Worm (Caenorhabditis elegans) whole organism, mixed stage, embryonic: ENCODE results near the gene cts-1.

Experiments
- M03D4.4 ChIP-seq: sonication (generic microtip); optimal IDR thresholded peaks from 2 replicates; lab custom pipeline; 2017; ENCODE audit warnings: mild to moderate bottlenecking, missing genetic modification characterization, missing compliant biosample characterization
- bed-3 ChIP-seq: fragments of 200-800 bp; sonication (Bioruptor generic); optimal IDR thresholded peaks from 3 replicates; lab custom pipeline; 2018; ENCODE audit warnings: mild to moderate bottlenecking, missing genetic modification characterization, moderate library complexity, missing compliant biosample characterization
- blmp-1 ChIP-seq: fragments of 150-350 bp; optimal IDR thresholded peaks from 2 replicates; lab custom pipeline; 2014; ENCODE audit warnings: missing biosample characterization, missing genetic modification characterization
- ceh-39 ChIP-seq: fragments of 150-350 bp; optimal IDR thresholded peaks from 2 replicates; lab custom pipeline; 2014; ENCODE audit warnings: missing biosample characterization, missing genetic modification characterization
- ceh-43 ChIP-seq: fragments of 200-800 bp; sonication (Bioruptor generic); optimal IDR thresholded peaks from 2 replicates; lab custom pipeline; 2018; ENCODE audit warnings: mild to moderate bottlenecking, missing genetic modification characterization, moderate library complexity, missing compliant biosample characterization
- ceh-83 ChIP-seq: fragments of 200-800 bp; sonication (Bioruptor generic); optimal IDR thresholded peaks from 2 replicates; lab custom pipeline; 2018; ENCODE audit warnings: mild to moderate bottlenecking, missing genetic modification characterization, missing compliant biosample characterization
- ces-1 ChIP-seq: fragments of 150-350 bp; optimal IDR thresholded peaks from 2 replicates; lab custom pipeline; 2014; ENCODE audit warnings: missing biosample characterization, missing genetic modification reagents, missing genetic modification characterization
- cnd-1 ChIP-seq: fragments of 200-800 bp; sonication (Bioruptor generic); optimal IDR thresholded peaks from 2 replicates; lab custom pipeline; 2018; ENCODE audit warnings: mild to moderate bottlenecking, missing genetic modification characterization, missing compliant biosample characterization
- drap-1 ChIP-seq: fragments of 200-800 bp; sonication (Bioruptor generic); optimal IDR thresholded peaks from 3 replicates; lab custom pipeline; 2018; ENCODE audit warnings: mild to moderate bottlenecking, missing genetic modification characterization, missing compliant biosample characterization
- elt-1 ChIP-seq: sonication (generic microtip); optimal IDR thresholded peaks from 2 replicates; lab custom pipeline; 2017; ENCODE audit warnings: missing genetic modification characterization, mild to moderate bottlenecking, missing compliant biosample characterization, antibody characterized with exemption, moderate library complexity, borderline replicate concordance; ENCODE audit not compliant: insufficient read depth
- elt-3 ChIP-seq: fragments of 150-350 bp; optimal IDR thresholded peaks from 2 replicates; lab custom pipeline; 2014; ENCODE audit warnings: missing biosample characterization, missing genetic modification characterization
- ham-2 ChIP-seq: fragments of 200-800 bp; sonication (Bioruptor generic); optimal IDR thresholded peaks from 2 replicates; lab custom pipeline; 2018; ENCODE audit warnings: mild to moderate bottlenecking, missing genetic modification characterization, missing compliant biosample characterization
- hlh-1 ChIP-seq: fragments of 150-350 bp; optimal IDR thresholded peaks from 2 replicates; lab custom pipeline; 2014; ENCODE audit warnings: missing biosample characterization, missing genetic modification reagents, missing genetic modification characterization
- lin-13 ChIP-seq: fragments of 150-350 bp; optimal IDR thresholded peaks from 2 replicates; lab custom pipeline; 2014; ENCODE audit warnings: missing biosample characterization, missing genetic modification characterization
- lin-32 ChIP-seq: fragments of 200-800 bp; sonication (Bioruptor generic); optimal IDR thresholded peaks from 2 replicates; lab custom pipeline; 2018; ENCODE audit warnings: mild to moderate bottlenecking, missing genetic modification characterization, missing compliant biosample characterization
- lsy-2 ChIP-seq: fragments of 150-350 bp; optimal IDR thresholded peaks from 2 replicates; lab custom pipeline; 2014; ENCODE audit warnings: missing biosample characterization, missing genetic modification characterization
- mab-5 ChIP-seq: fragments of 150-350 bp; optimal IDR thresholded peaks from 2 replicates; lab custom pipeline; 2014; ENCODE audit warnings: missing biosample characterization, missing genetic modification characterization
- mep-1 ChIP-seq: fragments of 150-350 bp; optimal IDR thresholded peaks from 2 replicates; lab custom pipeline; 2017; ENCODE audit warnings: missing biosample characterization, missing genetic modification reagents, missing genetic modification characterization, inconsistent platforms
- mls-2 ChIP-seq: sonication (generic microtip); optimal IDR thresholded peaks from 2 replicates; lab custom pipeline; 2016; ENCODE audit warnings: mild to moderate bottlenecking, missing genetic modification characterization, moderate library complexity, missing compliant biosample characterization
- nhr-237 ChIP-seq: fragments of 150-350 bp; optimal IDR thresholded peaks from 2 replicates; lab custom pipeline; 2014; ENCODE audit warnings: missing biosample characterization, missing genetic modification characterization
- nhr-28 ChIP-seq: fragments of 150-350 bp; optimal IDR thresholded peaks from 2 replicates; lab custom pipeline; 2014; ENCODE audit warnings: missing biosample characterization, missing genetic modification characterization
- nhr-76 ChIP-seq: sonication (generic microtip); optimal IDR thresholded peaks from 2 replicates; lab custom pipeline; 2017; ENCODE audit warnings: missing biosample characterization, missing genetic modification characterization
- sem-2 ChIP-seq: fragments of 200-800 bp; sonication (Bioruptor generic); optimal IDR thresholded peaks from 2 replicates; lab custom pipeline; 2018; ENCODE audit warnings: mild to moderate bottlenecking, missing genetic modification characterization, missing compliant biosample characterization
- snpc-4 ChIP-seq: fragments of 150-350 bp; optimal IDR thresholded peaks from 2 replicates; lab custom pipeline; 2014; ENCODE audit warnings: missing biosample characterization, missing genetic modification characterization
- tbx-8 ChIP-seq: fragments of 200-800 bp; sonication (Bioruptor generic); optimal IDR thresholded peaks from 2 replicates; lab custom pipeline; 2018; ENCODE audit warnings: mild to moderate bottlenecking, missing genetic modification characterization, moderate library complexity, missing compliant biosample characterization
- unc-120 ChIP-seq: sonication (generic microtip); optimal IDR thresholded peaks from 2 replicates; lab custom pipeline; 2017; ENCODE audit warnings: missing genetic modification characterization, missing compliant biosample characterization; ENCODE audit not compliant: poor library complexity, severe bottlenecking
- unc-39 ChIP-seq: fragments of 150-350 bp; optimal IDR thresholded peaks from 2 replicates; lab custom pipeline; 2014; ENCODE audit warnings: missing biosample characterization, missing genetic modification characterization
- unc-62 ChIP-seq: fragments of 150-350 bp; optimal IDR thresholded peaks from 2 replicates; lab custom pipeline; 2014; ENCODE audit warnings: missing biosample characterization, missing genetic modification reagents, missing genetic modification characterization
- zip-8 ChIP-seq: fragments of 150-350 bp; optimal IDR thresholded peaks from 2 replicates; lab custom pipeline; 2014; ENCODE audit warnings: missing biosample characterization, missing genetic modification characterization

Gene cts-1

DNA sequence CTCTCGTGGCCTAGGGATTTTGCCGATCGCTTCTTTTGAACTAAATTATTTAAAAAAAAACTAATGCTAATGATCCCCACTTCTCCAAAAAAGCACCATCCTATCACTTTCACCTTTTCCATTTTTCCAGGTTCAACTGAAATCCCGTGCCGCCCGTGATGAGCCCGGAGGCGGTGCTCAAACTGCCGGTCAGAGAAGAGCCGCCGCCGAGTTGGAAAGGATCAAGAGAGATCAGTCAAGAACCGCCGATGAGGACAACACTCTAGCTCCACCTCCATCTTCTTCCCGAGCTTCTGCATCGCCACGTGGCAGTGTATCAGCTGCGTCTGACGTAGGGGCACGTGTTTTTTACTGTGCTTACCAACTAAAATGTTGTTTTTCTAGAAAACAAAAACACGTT is 36.9 kb upstream of the cts-1 start:
- TF ChIP-seq lsy-2, result no peak
- TF ChIP-seq sem-2 (GFP tag; lab: Kevin White, UChicago), result no peak
- TF ChIP-seq M03D4.4 (tag; lab: Kevin White, UChicago), result no peak
- no peak for TF ChIP-seq tbx-8 (GFP tag; lab: Kevin White, UChicago)
- no peak for TF ChIP-seq elt-3
- no peak for TF ChIP-seq nhr-76 (tag; lab: Kevin White, UChicago)
- no peak for TF ChIP-seq unc-120 (tag; lab: Kevin White, UChicago)
- TF ChIP-seq ceh-43 (GFP tag; lab: Kevin White, UChicago), result no peak
- TF ChIP-seq ham-2 (GFP tag; lab: Kevin White, UChicago), result no peak
- no peak for TF ChIP-seq snpc-4 (tag; lab: Kevin White, UChicago)

DNA sequence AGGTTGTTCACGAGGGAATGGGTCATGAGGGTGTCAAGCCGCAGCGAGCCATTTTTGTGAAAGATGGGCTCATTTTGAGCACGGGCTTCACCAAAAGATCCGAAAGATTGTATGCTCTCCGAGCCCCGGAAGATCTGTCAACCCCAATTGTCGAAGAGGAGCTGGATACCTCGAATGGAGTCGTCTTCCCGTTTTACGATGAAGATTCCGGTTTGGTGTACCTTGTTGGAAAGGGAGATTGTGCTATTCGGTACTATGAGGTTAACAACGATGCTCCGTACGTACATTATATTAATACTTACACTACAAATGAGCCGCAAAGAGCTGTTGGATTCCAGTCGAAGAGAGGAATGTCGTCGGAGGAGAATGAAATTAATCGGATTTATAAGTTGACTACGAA is 34.7 kb upstream of the cts-1 start:
- TF ChIP-seq mab-5 (no peak), nhr-76 (tag; lab: Kevin White, UChicago) (no peak)
- TF ChIP-seq, all 35 proteins: peak for 0

DNA sequence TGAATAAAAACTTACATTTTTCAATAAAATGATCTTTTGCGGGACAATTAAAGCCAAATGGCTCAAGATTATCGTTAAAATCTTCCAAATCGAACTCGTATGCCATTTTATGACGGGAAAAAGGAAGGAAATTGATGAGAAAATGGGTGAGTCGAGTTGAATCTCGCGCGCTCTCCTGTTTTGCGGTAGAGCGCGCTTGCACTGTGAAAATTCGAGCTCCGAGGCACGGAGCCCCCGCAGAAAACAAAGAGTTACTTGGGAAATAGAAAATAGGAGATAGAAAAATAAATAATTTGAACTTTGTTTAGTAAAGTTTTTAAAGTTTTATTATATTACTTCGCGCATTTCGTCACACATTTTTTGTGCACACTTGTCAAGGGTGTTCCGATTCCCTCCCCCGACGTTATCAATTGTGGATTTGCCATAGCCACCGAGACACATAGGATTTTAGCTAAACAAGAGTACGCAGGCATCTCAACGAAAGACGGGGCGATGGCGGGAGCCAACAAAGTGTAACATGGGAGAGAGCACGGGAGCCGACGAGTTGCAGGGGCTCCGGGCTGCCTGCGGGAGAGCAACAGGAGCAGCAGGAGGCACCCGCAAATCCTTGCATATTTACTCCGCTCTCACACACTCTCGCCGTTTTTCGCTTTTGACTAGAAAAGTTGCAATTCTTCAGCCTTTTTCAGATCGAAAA is 32.2 kb upstream of the cts-1 start, which contains the start of the genes div-1 and cor-1:
Gene div-1 (minus strand): TSS at position 119 of the 697 bp plus-strand sequence.
Gene cor-1 (plus strand): TSS at position 671 of the 697 bp plus-strand sequence.
- TF ChIP-seq lsy-2 (peak; percentile 39), unc-62 (GFP tag; lab: Kevin White, UChicago) (no peak), hlh-1 (tag; lab: Kevin White, UChicago) (peak; percentile 29), tbx-8 (GFP tag; lab: Kevin White, UChicago) (no peak), nhr-28 (tag; lab: Kevin White, UChicago) (no peak), mep-1 (tag; lab: Kevin White, UChicago) (peak; percentile 69), nhr-237 (tag; lab: Kevin White, UChicago) (peak; percentile 66), unc-120 (tag; lab: Kevin White, UChicago) (peak; percentile 60)

DNA sequence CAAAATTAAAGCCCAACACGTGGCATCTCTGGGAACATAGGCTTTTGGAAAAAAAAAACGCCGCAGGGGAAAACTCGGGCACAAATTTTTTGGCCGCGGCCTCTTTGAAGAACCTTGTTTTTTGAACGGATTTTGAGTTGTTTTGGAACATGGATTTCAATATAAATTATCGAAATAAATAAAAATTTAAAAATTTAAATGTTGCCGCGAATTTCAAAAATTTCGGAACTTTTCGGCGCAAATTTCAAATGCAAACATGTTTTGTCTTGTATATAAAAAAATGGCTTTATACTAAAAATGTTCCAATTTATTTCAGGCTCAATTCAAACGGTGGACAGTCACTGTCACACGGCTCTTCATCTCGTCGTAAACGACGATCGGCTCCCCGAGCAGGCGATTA is 27.6 kb upstream of the cts-1 start:
- no peak for TF ChIP-seq ces-1 (GFP tag; lab: Kevin White, UChicago)
- TF ChIP-seq ceh-39 (tag; lab: Kevin White, UChicago), result no peak
- TF ChIP-seq drap-1, result no peak
- TF ChIP-seq ceh-83 (GFP tag; lab: Kevin White, UChicago), result no peak
- TF ChIP-seq elt-3, result no peak
- no peak for TF ChIP-seq cnd-1 (tag; lab: Kevin White, UChicago)

DNA sequence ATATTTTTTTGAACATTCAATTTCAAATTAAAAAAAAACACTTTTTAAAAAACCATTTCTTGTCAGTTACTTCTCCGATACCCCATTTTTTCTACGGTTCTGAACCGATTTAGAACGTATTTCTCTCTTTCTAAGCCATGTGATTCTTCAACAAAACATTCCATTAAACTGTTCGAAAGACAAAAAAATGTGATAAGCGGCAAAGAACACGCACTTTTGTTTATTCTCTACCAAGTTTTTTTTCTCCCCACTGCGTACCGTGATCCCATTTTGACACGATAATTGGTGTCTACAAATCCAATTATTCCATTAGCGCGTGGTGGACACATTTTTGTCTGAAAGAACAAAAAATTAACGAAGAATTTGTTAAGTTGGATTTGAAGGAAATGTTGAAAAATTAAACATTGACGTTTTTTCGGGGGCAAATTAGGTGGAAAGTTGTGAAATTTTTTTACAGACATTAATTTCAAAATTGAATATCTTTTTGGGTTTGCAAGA is 24.9 kb upstream of the cts-1 start:
- TF ChIP-seq ceh-83 (GFP tag; lab: Kevin White, UChicago), result no peak
- TF ChIP-seq mep-1 (tag; lab: Kevin White, UChicago), result no peak
- TF ChIP-seq ceh-39 (tag; lab: Kevin White, UChicago), result no peak
- TF ChIP-seq unc-39 (tag; lab: Kevin White, UChicago), result no peak
- no peak for TF ChIP-seq lin-32 (GFP tag; lab: Kevin White, UChicago)
- no peak for TF ChIP-seq bed-3 (GFP tag; lab: Kevin White, UChicago)
- TF ChIP-seq zip-8 (tag; lab: Kevin White, UChicago), result no peak
- no peak for TF ChIP-seq tbx-8 (GFP tag; lab: Kevin White, UChicago)
- no peak for TF ChIP-seq unc-120 (tag; lab: Kevin White, UChicago)
- no peak for TF ChIP-seq blmp-1 (tag; lab: Kevin White, UChicago)
- TF ChIP-seq mls-2 (tag; lab: Kevin White, UChicago), result no peak
- TF ChIP-seq drap-1, result no peak
- TF ChIP-seq cnd-1 (tag; lab: Kevin White, UChicago), result no peak
- no peak for TF ChIP-seq lin-13

DNA sequence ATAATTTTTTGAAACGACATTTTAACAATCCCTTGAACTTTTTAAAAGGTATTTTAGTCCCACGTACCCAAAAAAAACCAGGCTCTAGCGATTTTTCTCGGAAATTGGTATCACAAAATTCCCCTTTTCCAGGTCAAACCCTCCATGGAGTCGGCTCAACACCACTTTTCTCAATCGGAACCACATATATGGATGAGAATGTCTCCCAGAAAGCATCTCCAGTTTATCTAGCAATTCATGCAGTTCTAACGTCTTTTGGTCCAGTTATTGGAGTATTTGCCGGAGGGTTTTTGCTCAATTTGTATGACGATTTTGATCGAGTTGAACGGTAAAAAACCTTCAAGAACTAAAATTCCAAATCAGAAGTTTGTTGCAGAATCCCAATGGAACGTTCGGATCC is 23.6 kb upstream of the cts-1 start:
- TF ChIP-seq elt-1 (tag; lab: Kevin White, UChicago), result no peak
- no peak for TF ChIP-seq hlh-1 (tag; lab: Kevin White, UChicago)
- TF ChIP-seq, all 35 proteins: peak for 0
